Fruit fly (Drosophila melanogaster) whole organism, embryonic: ENCODE measurements around the gene bsh.

ENCODE experiments used
- CG1233 ChIP-seq: fragments of 200-800 bp; sonication (Bioruptor generic); optimal IDR thresholded peaks from 4 replicates; lab custom pipeline; 2018; ENCODE audit warnings: missing biosample characterization, mild to moderate bottlenecking, missing genetic modification characterization
- CG13894 ChIP-seq: fragments of 200-800 bp; sonication (Bioruptor generic); optimal IDR thresholded peaks from 3 replicates; lab custom pipeline; 2018; ENCODE audit warnings: missing biosample characterization, mild to moderate bottlenecking, missing genetic modification characterization, moderate library complexity
- CG15514 ChIP-seq: fragments of 200-800 bp; sonication (Bioruptor generic); optimal IDR thresholded peaks from 3 replicates; lab custom pipeline; 2017; ENCODE audit warnings: missing biosample characterization, missing genetic modification characterization, mild to moderate bottlenecking, moderate library complexity, missing genetic modification reagents
- CG16813 ChIP-seq: fragments of 200-800 bp; sonication (Bioruptor generic); IDR thresholded peaks from 3 replicates; pipeline ENCODE4 v1.3.6; 2022; ENCODE audit warnings: missing biosample characterization, missing genetic modification characterization; ENCODE audit not compliant: partially characterized antibody
- CG16815 ChIP-seq: fragments of 200-800 bp; sonication (Bioruptor generic); optimal IDR thresholded peaks from 3 replicates; lab custom pipeline; 2017; ENCODE audit warnings: missing biosample characterization, mild to moderate bottlenecking, missing genetic modification characterization
- CG17802 ChIP-seq: fragments of 200-800 bp; sonication (Bioruptor generic); optimal IDR thresholded peaks from 2 replicates; lab custom pipeline; 2018; ENCODE audit warnings: missing biosample characterization, mild to moderate bottlenecking, missing genetic modification characterization, moderate library complexity
- CG18599 ChIP-seq: fragments of 200-800 bp; sonication (Bioruptor generic); optimal IDR thresholded peaks from 3 replicates; lab custom pipeline; 2017; ENCODE audit warnings: missing biosample characterization, missing genetic modification characterization, mild to moderate bottlenecking, moderate library complexity, missing genetic modification reagents
- CG31224 ChIP-seq: fragments of 200-800 bp; sonication (Bioruptor generic); IDR thresholded peaks from 2 replicates; pipeline ENCODE4 v1.3.6; 2022; ENCODE audit warnings: missing biosample characterization, missing genetic modification characterization
- CG3163 ChIP-seq: fragments of 200-800 bp; sonication (Bioruptor generic); optimal IDR thresholded peaks from 3 replicates; lab custom pipeline; 2016; ENCODE audit warnings: missing biosample characterization, missing genetic modification characterization
- CG4617 ChIP-seq: fragments of 200-800 bp; sonication (Bioruptor generic); optimal IDR thresholded peaks from 3 replicates; lab custom pipeline; 2016; ENCODE audit warnings: missing biosample characterization, missing genetic modification characterization, borderline replicate concordance
- CG4707 ChIP-seq: fragments of 200-800 bp; sonication (Bioruptor generic); optimal IDR thresholded peaks from 2 replicates; lab custom pipeline; 2018; ENCODE audit warnings: missing biosample characterization, mild to moderate bottlenecking, missing genetic modification characterization, moderate library complexity
- CG7556 ChIP-seq: fragments of 200-800 bp; sonication (Bioruptor generic); optimal IDR thresholded peaks from 2 replicates; lab custom pipeline; 2017; ENCODE audit warnings: missing biosample characterization, mild to moderate bottlenecking, missing genetic modification characterization
- CG8281 ChIP-seq: fragments of 200-800 bp; sonication (Bioruptor generic); optimal IDR thresholded peaks from 2 replicates; lab custom pipeline; 2018; ENCODE audit warnings: missing biosample characterization, mild to moderate bottlenecking, missing genetic modification characterization, moderate library complexity
- D19B ChIP-seq: fragments of 200-800 bp; sonication (Bioruptor generic); optimal IDR thresholded peaks from 2 replicates; lab custom pipeline; 2017; ENCODE audit warnings: missing biosample characterization, mild to moderate bottlenecking, missing genetic modification characterization
- Ets65A ChIP-seq: fragments of 200-800 bp; sonication (Bioruptor generic); peaks from one replicate; lab custom pipeline; 2016; ENCODE audit warnings: missing biosample characterization, missing genetic modification characterization
- Hmr ChIP-seq: fragments of 200-800 bp; sonication (Bioruptor generic); optimal IDR thresholded peaks from 3 replicates; lab custom pipeline; 2017; ENCODE audit warnings: mild to moderate bottlenecking, missing biosample characterization, missing genetic modification reagents, missing genetic modification characterization
- NC2α ChIP-seq: fragments of 200-800 bp; sonication (Bioruptor generic); optimal IDR thresholded peaks from 2 replicates; lab custom pipeline; 2016; ENCODE audit warnings: missing biosample characterization, missing genetic modification characterization
- Sox102F ChIP-seq: fragments of 200-800 bp; sonication (Bioruptor generic); optimal IDR thresholded peaks from 2 replicates; lab custom pipeline; 2018; ENCODE audit warnings: missing biosample characterization, mild to moderate bottlenecking, missing genetic modification characterization, moderate library complexity
- Trl ChIP-seq, 3 experiments: fragments of >200 bp in 2 of 3; fragments of 200-800 bp in 1 of 3; sonication (Bioruptor generic) in 1 of 3; optimal IDR thresholded peaks; 2 replicates in 1 of 3; 3 replicates in 2 of 3; lab custom pipeline; 2016 to 2017; ENCODE audit warnings: missing biosample characterization in 1 of 3, missing genetic modification characterization in 1 of 3
- abd-A ChIP-seq: fragments of 200-800 bp; sonication (Bioruptor generic); optimal IDR thresholded peaks from 3 replicates; lab custom pipeline; 2019; ENCODE audit warnings: missing biosample characterization, mild to moderate bottlenecking, missing genetic modification characterization, moderate library complexity
- ara ChIP-seq: fragments of 200-800 bp; sonication (Bioruptor generic); IDR thresholded peaks from 2 replicates; pipeline ENCODE4 v1.3.6; 2022; ENCODE audit warnings: missing biosample characterization, missing genetic modification characterization
- cwo ChIP-seq: fragments of 200-800 bp; sonication (Bioruptor generic); optimal IDR thresholded peaks from 3 replicates; lab custom pipeline; 2017; ENCODE audit warnings: missing biosample characterization, missing genetic modification characterization, mild to moderate bottlenecking, moderate library complexity, missing genetic modification reagents
- eve ChIP-seq, 2 experiments: fragments of >200 bp; optimal IDR thresholded peaks; 2 replicates each; lab custom pipeline; 2017; ENCODE audit warnings: missing biosample characterization in 2 of 2, missing genetic modification characterization in 2 of 2
- ewg ChIP-seq: fragments of 200-800 bp; sonication (Bioruptor generic); optimal IDR thresholded peaks from 3 replicates; lab custom pipeline; 2017; ENCODE audit warnings: mild to moderate bottlenecking, missing biosample characterization, missing genetic modification reagents, missing genetic modification characterization
- fru ChIP-seq: fragments of >200 bp; optimal IDR thresholded peaks from 2 replicates; lab custom pipeline; 2017
- gem ChIP-seq: fragments of 200-800 bp; sonication (Bioruptor generic); optimal IDR thresholded peaks from 2 replicates; lab custom pipeline; 2019; ENCODE audit warnings: missing biosample characterization, mild to moderate bottlenecking, missing genetic modification characterization, moderate library complexity
- grau ChIP-seq: fragments of 200-800 bp; optimal IDR thresholded peaks from 3 replicates; lab custom pipeline; 2019; ENCODE audit warnings: missing biosample characterization, mild to moderate bottlenecking, missing genetic modification characterization, moderate library complexity
- knrl ChIP-seq: fragments of 200-800 bp; sonication (Bioruptor generic); IDR thresholded peaks from 3 replicates; pipeline ENCODE4 v1.3.6; 2022; ENCODE audit warnings: missing biosample characterization, missing genetic modification characterization; ENCODE audit not compliant: partially characterized antibody
- lilli ChIP-seq: fragments of 200-800 bp; sonication (Bioruptor generic); optimal IDR thresholded peaks from 3 replicates; lab custom pipeline; 2016; ENCODE audit warnings: missing biosample characterization, missing genetic modification characterization
- lola ChIP-seq, 3 experiments: fragments of >200 bp in 2 of 3; fragments of 200-800 bp in 1 of 3; sonication (Bioruptor generic) in 1 of 3; optimal IDR thresholded peaks; 2 replicates each; lab custom pipeline; 2017 to 2019; ENCODE audit warnings: missing biosample characterization in 3 of 3, missing genetic modification characterization in 3 of 3, mild to moderate bottlenecking in 1 of 3, moderate library complexity in 1 of 3
- nerfin-1 ChIP-seq: fragments of 200-800 bp; sonication (Bioruptor generic); optimal IDR thresholded peaks from 3 replicates; lab custom pipeline; 2019; ENCODE audit warnings: missing biosample characterization, mild to moderate bottlenecking, missing genetic modification characterization, moderate library complexity
- nerfin-2 ChIP-seq: fragments of 200-800 bp; sonication (Bioruptor generic); IDR thresholded peaks from 2 replicates; pipeline ENCODE4 v1.3.6; 2022; ENCODE audit warnings: missing biosample characterization, missing genetic modification characterization; ENCODE audit not compliant: partially characterized antibody
- onecut ChIP-seq: fragments of 200-800 bp; sonication (Bioruptor generic); IDR thresholded peaks from 2 replicates; pipeline ENCODE4 v1.3.6; 2022; ENCODE audit warnings: missing biosample characterization, missing genetic modification characterization
- pb ChIP-seq: fragments of 200-800 bp; sonication (Bioruptor generic); optimal IDR thresholded peaks from 3 replicates; lab custom pipeline; 2016; ENCODE audit warnings: missing biosample characterization, missing genetic modification characterization
- repo ChIP-seq: fragments of 200-800 bp; sonication (Bioruptor generic); optimal IDR thresholded peaks from 2 replicates; lab custom pipeline; 2016; ENCODE audit warnings: missing biosample characterization, missing genetic modification characterization
- row ChIP-seq: fragments of 200-800 bp; sonication (Bioruptor generic); IDR thresholded peaks from 3 replicates; pipeline ENCODE4 v1.3.6; 2022; ENCODE audit warnings: missing biosample characterization, missing genetic modification characterization
- sc ChIP-seq, 3 experiments: fragments of >200 bp in 2 of 3; fragments of 200-800 bp in 1 of 3; sonication (Bioruptor generic) in 1 of 3; optimal IDR thresholded peaks; 2 replicates in 2 of 3; 3 replicates in 1 of 3; lab custom pipeline; 2017; ENCODE audit warnings: mild to moderate bottlenecking in 1 of 3, missing biosample characterization in 1 of 3, missing genetic modification characterization in 1 of 3, missing genetic modification reagents in 1 of 3
- sd ChIP-seq: fragments of 200-800 bp; sonication (Bioruptor generic); optimal IDR thresholded peaks from 3 replicates; lab custom pipeline; 2018; ENCODE audit warnings: missing biosample characterization, mild to moderate bottlenecking, missing genetic modification characterization, moderate library complexity
- sens ChIP-seq: fragments of 200-800 bp; sonication (Bioruptor generic); peaks from one replicate; lab custom pipeline; 2016; ENCODE audit warnings: missing biosample characterization, missing genetic modification characterization
- seq ChIP-seq: fragments of 200-800 bp; sonication (Bioruptor generic); IDR thresholded peaks from 2 replicates; pipeline ENCODE4 v1.3.6; 2022; ENCODE audit warnings: missing biosample characterization, missing genetic modification characterization
- sob ChIP-seq: fragments of 200-800 bp; sonication (Bioruptor generic); IDR thresholded peaks from 2 replicates; pipeline ENCODE4 v1.3.6; 2022; ENCODE audit warnings: missing biosample characterization, missing genetic modification characterization
- sqz ChIP-seq: fragments of 200-800 bp; sonication (Bioruptor generic); optimal IDR thresholded peaks from 3 replicates; lab custom pipeline; 2018; ENCODE audit warnings: missing biosample characterization, mild to moderate bottlenecking, missing genetic modification characterization

Gene bsh

dm6 chr2L:19810642-19811041 is 41.8 kb upstream of the bsh start (continued):
- TF ChIP-seq cwo (GFP tag; lab: Kevin White, UChicago) (no peak), CG8281 (no peak), repo (GFP tag; lab: Kevin White, UChicago) (no peak), CG16813 (GFP tag; lab: Robert Waterston, UW) (peak; percentile 39; the same call in 1 of the 3 replicates)

dm6 chr2L:19809515-19810049 is 40.7 kb upstream of the bsh start:
- TF ChIP-seq sd (tag; lab: Kevin White, UChicago) (peak; percentile 62), CG13894 (tag; lab: Kevin White, UChicago) (peak; percentile 18), sc (optimal IDR thresholded peaks at IDR 0.05; lab: Kevin White, UChicago) (no peak), sc (GFP tag; optimal IDR thresholded peaks at IDR 0.05; lab: Kevin White, UChicago) (no peak), D19B (GFP tag; lab: Kevin White, UChicago) (no peak), Trl (optimal IDR thresholded peaks at IDR 0.05; lab: Kevin White, UChicago) (peak; percentile 24 to 37), Trl (GFP tag; optimal IDR thresholded peaks at IDR 0.05; lab: Kevin White, UChicago) (no peak), sqz (GFP tag; lab: Kevin White, UChicago) (no peak), Ets65A (GFP tag; lab: Kevin White, UChicago) (peak; percentile 58), nerfin-1 (tag; lab: Kevin White, UChicago) (peak; percentile 87), CG3163 (GFP tag; lab: Kevin White, UChicago) (peak; percentile 76), cwo (GFP tag; lab: Kevin White, UChicago) (peak; percentile 91), CG31224 (GFP tag; lab: Robert Waterston, UW) (no peak), onecut (GFP tag; lab: Robert Waterston, UW) (peak; percentile 63), ewg (GFP tag; lab: Kevin White, UChicago) (peak; percentile 70), abd-A (tag; lab: Kevin White, UChicago) (peak; percentile 70)
- TF ChIP-seq, all 482 proteins: peak for 10

- TF ChIP-seq knrl (GFP tag; lab: Robert Waterston, UW) (no peak), Ets65A (GFP tag; lab: Kevin White, UChicago) (peak; percentile 91)
- TF ChIP-seq, all 482 proteins: peak for 1
Measured at dm6 chr2L:19805007-19805406, 36.1 kb upstream of the bsh start.

dm6 chr2L:19801951-19802612 is 33.2 kb upstream of the bsh start:
- TF ChIP-seq grau (tag; lab: Kevin White, UChicago): peak; percentile 11
- TF ChIP-seq CG15514: no peak
- TF ChIP-seq nerfin-2: no peak
- no peak for TF ChIP-seq sob (GFP tag; lab: Robert Waterston, UW)
- TF ChIP-seq pb (GFP tag; lab: Kevin White, UChicago): no peak
- TF ChIP-seq sens (GFP tag; lab: Kevin White, UChicago): peak; percentile 37
- peak; percentile 32 for TF ChIP-seq Hmr (GFP tag; lab: Kevin White, UChicago)
- peak; percentile 42 for TF ChIP-seq CG18599 (GFP tag; lab: Kevin White, UChicago)
- TF ChIP-seq CG4707: peak; percentile 41
- peak; percentile 45 for TF ChIP-seq gem
- TF ChIP-seq lilli (GFP tag; lab: Kevin White, UChicago): no peak
- peak; percentile 46; the same call in 2 of the 3 replicates for TF ChIP-seq row (GFP tag; lab: Robert Waterston, UW)
- peak; percentile 7 for TF ChIP-seq CG7556 (GFP tag; lab: Kevin White, UChicago)
- no peak for TF ChIP-seq ara (GFP tag; lab: Robert Waterston, UW)
- TF ChIP-seq seq (GFP tag; lab: Robert Waterston, UW): 0 out of 2 replicates have a peak, but pooled peaks have one; percentile 13
- TF ChIP-seq NC2α (GFP tag; lab: Kevin White, UChicago): no peak
- no peak for TF ChIP-seq fru
- no peak for TF ChIP-seq CG16815 (GFP tag; lab: Kevin White, UChicago)
- TF ChIP-seq CG17802: no peak
- TF ChIP-seq lola (GFP tag; optimal IDR thresholded peaks at IDR 0.05; lab: Kevin White, UChicago): no peak
- no peak for TF ChIP-seq eve (GFP tag; optimal IDR thresholded peaks at IDR 0.05; lab: Kevin White, UChicago)
- no peak for TF ChIP-seq CG1233 (GFP tag; lab: Kevin White, UChicago)
- TF ChIP-seq CG4617 (GFP tag; lab: Kevin White, UChicago): no peak
- peak; percentile 25 for TF ChIP-seq Sox102F
